Worm (Caenorhabditis elegans): ENCODE data around the gene F49F1.15.

DNA sequence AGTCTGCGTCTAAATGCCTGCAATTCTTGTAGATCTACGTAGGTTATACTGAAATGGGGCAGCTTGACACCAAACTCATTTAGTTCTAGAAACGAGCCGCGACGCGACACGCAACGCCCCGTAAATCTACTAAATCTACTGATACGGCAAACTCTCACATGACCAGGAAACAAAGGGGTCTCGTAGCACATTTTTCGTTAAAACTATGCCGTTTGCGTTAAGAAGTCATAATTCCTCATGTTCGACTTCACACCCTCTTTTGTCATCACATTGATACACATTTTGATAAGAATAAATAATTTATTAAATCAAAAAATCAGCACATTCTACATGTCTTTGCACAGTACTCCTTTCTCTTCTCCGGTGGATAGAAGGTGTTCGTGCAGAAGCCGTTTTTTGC is 6.6 kb upstream of the F49F1.15 start:
- TF ChIP-seq B0336.3 (GFP tag; IDR thresholded peaks at IDR 0.05) (no peak), ama-1 (optimal IDR thresholded peaks at IDR 0.05) (no peak), ama-1 (GFP tag; optimal IDR thresholded peaks at IDR 0.05) (no peak), ekl-4 (GFP tag; IDR thresholded peaks at IDR 0.05) (no peak), egrh-3 (GFP tag; IDR thresholded peaks at IDR 0.05) (no peak), sdz-38 (tag; optimal IDR thresholded peaks at IDR 0.05) (no peak), ceh-58 (GFP tag; IDR thresholded peaks at IDR 0.05) (no peak), zim-3 (tag; optimal IDR thresholded peaks at IDR 0.05) (no peak), nhr-90 (tag; optimal IDR thresholded peaks at IDR 0.05) (no peak), madf-3 (GFP tag; IDR thresholded peaks at IDR 0.05) (no peak)
